Fruit fly (Drosophila melanogaster): ENCODE data around the gene boss.

boss gene

DNA sequence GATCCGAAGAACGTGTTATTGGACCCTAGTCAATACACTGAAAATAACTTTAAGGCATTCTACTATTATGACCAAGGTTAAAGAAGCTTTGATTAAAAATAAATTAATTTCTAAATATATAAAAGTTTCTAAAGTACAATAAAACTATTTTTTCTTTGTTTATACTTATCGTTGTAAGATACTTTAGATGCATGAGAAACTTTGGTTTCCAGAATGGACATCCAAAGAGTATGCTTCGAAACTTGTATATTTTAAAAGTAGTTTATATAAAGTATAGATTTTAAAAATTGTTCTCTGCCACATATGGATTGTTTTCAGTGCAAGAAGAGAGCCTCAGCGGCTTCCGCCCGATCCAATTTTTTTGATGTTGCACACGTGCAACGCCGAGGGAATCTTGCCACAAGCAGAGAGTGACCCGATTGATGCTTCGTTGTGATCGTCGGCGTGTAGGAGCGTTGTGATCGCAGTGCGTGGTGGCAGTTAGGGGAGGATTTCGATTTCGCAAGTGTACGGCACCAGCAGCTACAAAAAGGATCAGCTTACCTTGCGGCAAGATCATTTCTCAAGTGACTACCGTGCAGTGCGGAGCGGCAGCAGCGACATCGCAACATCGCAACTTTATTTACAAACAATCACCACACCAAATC lies 35.4 kb downstream of the boss start (continued):
- TF ChIP-seq CG31441 (GFP tag; IDR thresholded peaks at IDR 0.05), result peak; percentile 88
- TF ChIP-seq row (GFP tag; IDR thresholded peaks at IDR 0.05), result peak; percentile 79
- peak in 1 of 3 experiments; percentile 99 for TF ChIP-seq lola (GFP tag; optimal IDR thresholded peaks at IDR 0.05)
- TF ChIP-seq bab2 (GFP tag; optimal IDR thresholded peaks at IDR 0.05), result peak; percentile 19
- TF ChIP-seq Hr39 (optimal IDR thresholded peaks at IDR 0.05), result no peak
- TF ChIP-seq nom (GFP tag; optimal IDR thresholded peaks at IDR 0.05), result peak; percentile 92
- no peak for TF ChIP-seq exex (tag; optimal IDR thresholded peaks at IDR 0.05)
- TF ChIP-seq pum (GFP tag; optimal IDR thresholded peaks at IDR 0.05), result no peak
- TF ChIP-seq gcm (GFP tag; optimal IDR thresholded peaks at IDR 0.05), result peak; percentile 84
- TF ChIP-seq Bdp1 (GFP tag; optimal IDR thresholded peaks at IDR 0.05), result no peak
- TF ChIP-seq CG12391 (tag; optimal IDR thresholded peaks at IDR 0.05), result peak; percentile 94
- peak; percentile 77 for TF ChIP-seq CG17359 (tag; optimal IDR thresholded peaks at IDR 0.05)
- no peak for TF ChIP-seq CG10321 (GFP tag; IDR thresholded peaks at IDR 0.05)
- TF ChIP-seq CG1233 (GFP tag; optimal IDR thresholded peaks at IDR 0.05), result peak; percentile 78
- peak; percentile 95 for TF ChIP-seq Ssrp (tag; optimal IDR thresholded peaks at IDR 0.05)
- peak; percentile 95 for TF ChIP-seq sens (GFP tag)
- TF ChIP-seq scrt (GFP tag; optimal IDR thresholded peaks at IDR 0.05), result peak; percentile 11
- TF ChIP-seq CG30020 (tag; optimal IDR thresholded peaks at IDR 0.05), result peak; percentile 68
- TF ChIP-seq D (optimal IDR thresholded peaks at IDR 0.05), result no peak
- TF ChIP-seq D (GFP tag; optimal IDR thresholded peaks at IDR 0.05), result peak; percentile 91
- peak; percentile 60 for TF ChIP-seq ssp (GFP tag; IDR thresholded peaks at IDR 0.05)
- 0 out of 3 replicates have a peak, but pooled peaks have one; percentile 38 for TF ChIP-seq so (GFP tag; IDR thresholded peaks at IDR 0.05)
- peak; percentile 60 for TF ChIP-seq cato (GFP tag; optimal IDR thresholded peaks at IDR 0.05; ENCODE audit: borderline replicate concordance)
- peak; percentile 28 for TF ChIP-seq chn (GFP tag; optimal IDR thresholded peaks at IDR 0.05)
- peak; percentile 38 for TF ChIP-seq Sry-β (GFP tag; optimal IDR thresholded peaks at IDR 0.05)
- no peak for TF ChIP-seq CG11247 (GFP tag; IDR thresholded peaks at IDR 0.05)
- peak; percentile 91 for TF ChIP-seq CG10267 (tag; optimal IDR thresholded peaks at IDR 0.05)
- TF ChIP-seq CG6654 (GFP tag; optimal IDR thresholded peaks at IDR 0.05), result peak; percentile 66
- TF ChIP-seq TFAM (GFP tag; optimal IDR thresholded peaks at IDR 0.05), result peak; percentile 23
- TF ChIP-seq CG8924 (tag; optimal IDR thresholded peaks at IDR 0.05), result peak; percentile 95
- peak; percentile 79 for TF ChIP-seq corto (GFP tag; optimal IDR thresholded peaks at IDR 0.05)
- TF ChIP-seq lbe (GFP tag; optimal IDR thresholded peaks at IDR 0.05), result peak; percentile 73
- no peak for TF ChIP-seq gro (GFP tag; optimal IDR thresholded peaks at IDR 0.05)
- TF ChIP-seq CG3838 (GFP tag; optimal IDR thresholded peaks at IDR 0.05), result peak; percentile 37
- TF ChIP-seq vvl (GFP tag; IDR thresholded peaks at IDR 0.05), result peak; percentile 70; the same call in 1 of the 2 replicates
- peak; percentile 97 for TF ChIP-seq CG9727 (GFP tag; optimal IDR thresholded peaks at IDR 0.05)
- no peak for TF ChIP-seq CG14014 (GFP tag; IDR thresholded peaks at IDR 0.05)
- peak; percentile 85 for TF ChIP-seq CG11504 (tag; optimal IDR thresholded peaks at IDR 0.05)
- TF ChIP-seq bcd (GFP tag; optimal IDR thresholded peaks at IDR 0.05), result peak; percentile 77
- TF ChIP-seq Drgx (GFP tag; IDR thresholded peaks at IDR 0.05), result peak; percentile 56; the same call in 1 of the 2 replicates
- TF ChIP-seq ERR (GFP tag; optimal IDR thresholded peaks at IDR 0.05), result no peak
- no peak for TF ChIP-seq CG16779 (GFP tag; IDR thresholded peaks at IDR 0.05)
- TF ChIP-seq Fer1 (GFP tag; optimal IDR thresholded peaks at IDR 0.05), result no peak
- TF ChIP-seq CG10462 (GFP tag; optimal IDR thresholded peaks at IDR 0.05), result peak; percentile 87
- TF ChIP-seq z (GFP tag; IDR thresholded peaks at IDR 0.05), result no peak
- TF ChIP-seq CG7556 (GFP tag; optimal IDR thresholded peaks at IDR 0.05), result peak; percentile 68
- peak; percentile 62; the same call in 1 of the 2 replicates for TF ChIP-seq sim (GFP tag; IDR thresholded peaks at IDR 0.05)
- peak; percentile 42; the same call in 1 of the 3 replicates for TF ChIP-seq dysf (GFP tag; IDR thresholded peaks at IDR 0.05)
- TF ChIP-seq CG30431 (GFP tag; optimal IDR thresholded peaks at IDR 0.05), result peak; percentile 86
- TF ChIP-seq CG3407 (GFP tag; optimal IDR thresholded peaks at IDR 0.05), result peak; percentile 71
- no peak for TF ChIP-seq dati (GFP tag; IDR thresholded peaks at IDR 0.05)
